Fruit fly (Drosophila melanogaster) whole organism, pupa: ENCODE data around the gene bap.

Source experiments
- CG12605 ChIP-seq: fragments of 200-800 bp; sonication (Bioruptor generic); IDR thresholded peaks from 2 replicates; pipeline ENCODE4 v1.3.6; 2022; ENCODE audit warnings: missing biosample characterization, missing genetic modification characterization
- CG4496 ChIP-seq: fragments of 200-800 bp; sonication (Bioruptor generic); IDR thresholded peaks from 3 replicates; pipeline ENCODE4 v1.3.6; 2022; ENCODE audit warnings: missing biosample characterization, missing genetic modification characterization
- Pif1B ChIP-seq: fragments of 200-800 bp; sonication (Bioruptor generic); optimal IDR thresholded peaks from 3 replicates; lab custom pipeline; 2016; ENCODE audit warnings: missing biosample characterization, missing genetic modification characterization
- fd96Ca ChIP-seq: fragments of 200-800 bp; sonication (Bioruptor generic); IDR thresholded peaks from 3 replicates; pipeline ENCODE4 v1.3.6; 2022; ENCODE audit warnings: missing biosample characterization, missing genetic modification characterization
- gl ChIP-seq: fragments of 200-800 bp; sonication (Bioruptor generic); optimal IDR thresholded peaks from 2 replicates; lab custom pipeline; 2018; ENCODE audit warnings: missing biosample characterization, mild to moderate bottlenecking, missing genetic modification characterization

DNA sequence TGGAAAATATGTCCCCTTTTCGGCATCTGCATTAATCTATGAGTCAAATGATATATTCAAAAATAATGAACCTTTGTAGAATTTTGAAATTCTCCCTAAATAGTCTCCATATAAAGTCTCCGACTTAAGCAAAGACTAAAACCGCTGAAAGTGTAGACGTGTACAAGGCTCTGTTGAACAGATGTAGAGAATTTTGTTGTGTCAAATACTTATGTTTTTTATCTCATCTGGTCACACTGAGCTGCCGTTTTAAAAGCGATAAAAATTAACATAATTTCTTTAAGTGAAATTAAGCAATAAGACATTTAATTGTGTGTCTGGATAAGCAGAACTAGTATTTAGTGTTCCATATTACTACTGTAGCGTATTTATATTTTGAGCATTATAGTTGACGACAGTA is 2.5 kb upstream of the bap start:
- TF ChIP-seq gl (no peak), Pif1B (no peak), CG12605 (no peak), fd96Ca (no peak), CG4496 (GFP tag; lab: Robert Waterston, UW) (no peak)
